Fruit fly (Drosophila melanogaster) whole organism, prepupa: Measurements from ENCODE around the gene tutl.

Experiments used
- Blimp-1 ChIP-seq: fragments of 200-800 bp; sonication (Bioruptor generic); optimal IDR thresholded peaks from 3 replicates; lab custom pipeline; 2017; ENCODE audit warnings: missing biosample characterization, missing genetic modification characterization, mild to moderate bottlenecking, moderate library complexity, missing genetic modification reagents
- CG10631 ChIP-seq: fragments of 200-800 bp; sonication (Bioruptor generic); optimal IDR thresholded peaks from 2 replicates; lab custom pipeline; 2016; ENCODE audit warnings: missing biosample characterization, missing genetic modification characterization
- CG10669 ChIP-seq: fragments of 200-800 bp; sonication (Bioruptor generic); optimal IDR thresholded peaks from 3 replicates; lab custom pipeline; 2018; ENCODE audit warnings: missing biosample characterization, mild to moderate bottlenecking, missing genetic modification characterization, moderate library complexity
- CG11294 ChIP-seq: fragments of 200-800 bp; sonication (Bioruptor generic); IDR thresholded peaks from 2 replicates; pipeline ENCODE4 v1.3.6; 2022; ENCODE audit warnings: missing biosample characterization, missing genetic modification characterization
- CG11762 ChIP-seq: fragments of 200-800 bp; sonication (Bioruptor generic); optimal IDR thresholded peaks from 3 replicates; lab custom pipeline; 2016; ENCODE audit warnings: missing biosample characterization, missing genetic modification characterization; ENCODE audit not compliant: insufficient read depth
- CG15336 ChIP-seq: fragments of 200-800 bp; sonication (Bioruptor generic); IDR thresholded peaks from 2 replicates; pipeline ENCODE4 v1.3.6; 2022; ENCODE audit warnings: missing biosample characterization, missing genetic modification characterization
- CG1621 ChIP-seq: fragments of 200-800 bp; sonication (Bioruptor generic); optimal IDR thresholded peaks from 3 replicates; lab custom pipeline; 2018; ENCODE audit warnings: missing biosample characterization, mild to moderate bottlenecking, missing genetic modification characterization
- CG16779 ChIP-seq: fragments of 200-800 bp; sonication (Bioruptor generic); optimal IDR thresholded peaks from 3 replicates; lab custom pipeline; 2017; ENCODE audit warnings: missing biosample characterization, mild to moderate bottlenecking, missing genetic modification characterization
- CG3032 ChIP-seq: fragments of 200-800 bp; optimal IDR thresholded peaks from 2 replicates; lab custom pipeline; 2019; ENCODE audit warnings: missing biosample characterization, mild to moderate bottlenecking, missing genetic modification characterization, moderate library complexity
- CG31627 ChIP-seq: fragments of 200-800 bp; sonication (Bioruptor generic); optimal IDR thresholded peaks from 3 replicates; lab custom pipeline; 2016; ENCODE audit warnings: missing biosample characterization, missing genetic modification characterization
- CG32006 ChIP-seq: fragments of 200-800 bp; sonication (Bioruptor generic); optimal IDR thresholded peaks from 3 replicates; lab custom pipeline; 2017; ENCODE audit warnings: missing biosample characterization, mild to moderate bottlenecking, missing genetic modification characterization
- CG34406 ChIP-seq: fragments of 200-800 bp; sonication (Bioruptor generic); optimal IDR thresholded peaks from 3 replicates; lab custom pipeline; 2016; ENCODE audit warnings: missing biosample characterization, missing genetic modification characterization
- CG3919 ChIP-seq: fragments of 200-800 bp; sonication (Bioruptor generic); optimal IDR thresholded peaks from 3 replicates; lab custom pipeline; 2016; ENCODE audit warnings: missing biosample characterization, missing genetic modification characterization
- CG4318 ChIP-seq: fragments of 200-800 bp; sonication (Bioruptor generic); optimal IDR thresholded peaks from 3 replicates; lab custom pipeline; 2017; ENCODE audit warnings: missing biosample characterization, mild to moderate bottlenecking, missing genetic modification characterization
- CG6792 ChIP-seq: fragments of 200-800 bp; sonication (Bioruptor generic); optimal IDR thresholded peaks from 3 replicates; lab custom pipeline; 2016; ENCODE audit warnings: missing biosample characterization, missing genetic modification characterization
- CG6808 ChIP-seq: fragments of 200-800 bp; sonication (Bioruptor generic); optimal IDR thresholded peaks from 3 replicates; lab custom pipeline; 2017; ENCODE audit warnings: missing biosample characterization, missing genetic modification characterization, mild to moderate bottlenecking, moderate library complexity, missing genetic modification reagents
- CG6854 ChIP-seq: fragments of 200-800 bp; sonication (Bioruptor generic); optimal IDR thresholded peaks from 2 replicates; lab custom pipeline; 2017; ENCODE audit warnings: missing biosample characterization, mild to moderate bottlenecking, missing genetic modification characterization
- CG8119 ChIP-seq: fragments of 200-800 bp; sonication (Bioruptor generic); IDR thresholded peaks from 3 replicates; pipeline ENCODE4 v1.3.6; 2022; ENCODE audit warnings: missing biosample characterization, missing genetic modification characterization
- CG8319 ChIP-seq: fragments of 200-800 bp; sonication (Bioruptor generic); optimal IDR thresholded peaks from 3 replicates; lab custom pipeline; 2016; ENCODE audit warnings: missing biosample characterization, missing genetic modification characterization
- CG8632 ChIP-seq: fragments of 200-800 bp; sonication (Bioruptor generic); optimal IDR thresholded peaks from 3 replicates; lab custom pipeline; 2016; ENCODE audit warnings: missing biosample characterization, missing genetic modification characterization
- CG9139 ChIP-seq: fragments of 200-800 bp; sonication (Bioruptor generic); optimal IDR thresholded peaks from 3 replicates; lab custom pipeline; 2017; ENCODE audit warnings: missing biosample characterization, mild to moderate bottlenecking, missing genetic modification characterization
- Eip75B ChIP-seq: fragments of 200-800 bp; sonication (Bioruptor generic); optimal IDR thresholded peaks from 3 replicates; lab custom pipeline; 2016; ENCODE audit warnings: missing biosample characterization, missing genetic modification characterization
- Eip78C ChIP-seq: fragments of 200-800 bp; sonication (Bioruptor generic); peaks from one replicate; lab custom pipeline; 2016; ENCODE audit warnings: missing biosample characterization, missing genetic modification characterization
- Eip93F ChIP-seq: fragments of 200-800 bp; sonication (Bioruptor generic); optimal IDR thresholded peaks from 2 replicates; lab custom pipeline; 2016; ENCODE audit warnings: missing biosample characterization, mild to moderate bottlenecking, missing genetic modification characterization
- Ets21C ChIP-seq: fragments of 200-800 bp; sonication (Bioruptor generic); optimal IDR thresholded peaks from 3 replicates; lab custom pipeline; 2016; ENCODE audit warnings: missing biosample characterization, missing genetic modification characterization
- Ets96B ChIP-seq: fragments of 200-800 bp; optimal IDR thresholded peaks from 2 replicates; lab custom pipeline; 2019; ENCODE audit warnings: missing biosample characterization, mild to moderate bottlenecking, missing genetic modification characterization, moderate library complexity
- Hr38 ChIP-seq: sonication (Bioruptor generic); optimal IDR thresholded peaks from 2 replicates; lab custom pipeline; 2016; ENCODE audit warnings: missing biosample characterization, missing genetic modification characterization
- Hr39 ChIP-seq: fragments of 200-800 bp; sonication (Bioruptor generic); optimal IDR thresholded peaks from 2 replicates; lab custom pipeline; 2016; ENCODE audit warnings: missing biosample characterization, missing genetic modification characterization
- Hr4 ChIP-seq: fragments of 200-800 bp; sonication (Bioruptor generic); optimal IDR thresholded peaks from 3 replicates; lab custom pipeline; 2016; ENCODE audit warnings: missing biosample characterization, missing genetic modification characterization
- Lpt ChIP-seq: fragments of 200-800 bp; sonication (Bioruptor generic); optimal IDR thresholded peaks from 3 replicates; lab custom pipeline; 2016; ENCODE audit warnings: missing biosample characterization, missing genetic modification characterization
- Met ChIP-seq: fragments of 200-800 bp; sonication (Bioruptor generic); optimal IDR thresholded peaks from 3 replicates; lab custom pipeline; 2016; ENCODE audit warnings: missing biosample characterization, missing genetic modification characterization
- Smox ChIP-seq: fragments of 200-800 bp; sonication (Bioruptor generic); optimal IDR thresholded peaks from 3 replicates; lab custom pipeline; 2016; ENCODE audit warnings: missing biosample characterization, missing genetic modification characterization
- Sox14 ChIP-seq: fragments of 200-800 bp; sonication (Bioruptor generic); optimal IDR thresholded peaks from 3 replicates; lab custom pipeline; 2016; ENCODE audit warnings: missing biosample characterization, missing genetic modification characterization
- achi ChIP-seq: fragments of 200-800 bp; sonication (Bioruptor generic); optimal IDR thresholded peaks from 3 replicates; lab custom pipeline; 2016; ENCODE audit warnings: missing biosample characterization, missing genetic modification characterization
- acj6 ChIP-seq: fragments of 200-800 bp; sonication (Bioruptor generic); optimal IDR thresholded peaks from 3 replicates; lab custom pipeline; 2016; ENCODE audit warnings: missing biosample characterization, missing genetic modification characterization
- cyc ChIP-seq: fragments of 200-800 bp; sonication (Bioruptor generic); optimal IDR thresholded peaks from 3 replicates; lab custom pipeline; 2016; ENCODE audit warnings: missing biosample characterization, missing genetic modification characterization
- dsx ChIP-seq: fragments of 200-800 bp; optimal IDR thresholded peaks from 3 replicates; lab custom pipeline; 2019; ENCODE audit warnings: missing biosample characterization, mild to moderate bottlenecking, missing genetic modification characterization, moderate library complexity; ENCODE audit not compliant: poor library complexity, severe bottlenecking
- eg ChIP-seq: fragments of 200-800 bp; sonication (Bioruptor generic); IDR thresholded peaks from 3 replicates; pipeline ENCODE4 v1.3.6; 2022; ENCODE audit warnings: missing biosample characterization, missing genetic modification characterization
- fd59A ChIP-seq: fragments of 200-800 bp; sonication (Bioruptor generic); optimal IDR thresholded peaks from 2 replicates; lab custom pipeline; 2017; ENCODE audit warnings: missing biosample characterization, mild to moderate bottlenecking, missing genetic modification characterization, missing genetic modification reagents
- fd85E ChIP-seq: fragments of 200-800 bp; sonication (Bioruptor generic); optimal IDR thresholded peaks from 3 replicates; lab custom pipeline; 2016; ENCODE audit warnings: missing biosample characterization, missing genetic modification characterization
- fkh ChIP-seq: fragments of 200-800 bp; sonication (Bioruptor generic); optimal IDR thresholded peaks from 3 replicates; lab custom pipeline; 2017; ENCODE audit warnings: missing biosample characterization, mild to moderate bottlenecking, missing genetic modification characterization, moderate library complexity
- lz ChIP-seq: fragments of 200-800 bp; sonication (Bioruptor generic); optimal IDR thresholded peaks from 3 replicates; lab custom pipeline; 2016; ENCODE audit warnings: missing biosample characterization, missing genetic modification characterization
- net ChIP-seq: fragments of 200-800 bp; sonication (Bioruptor generic); optimal IDR thresholded peaks from 3 replicates; lab custom pipeline; 2016; ENCODE audit warnings: missing biosample characterization, missing genetic modification characterization
- pdm3 ChIP-seq: fragments of 200-800 bp; sonication (Bioruptor generic); optimal IDR thresholded peaks from 3 replicates; lab custom pipeline; 2016; ENCODE audit warnings: missing biosample characterization, missing genetic modification characterization
- salr ChIP-seq, 2 experiments: fragments of 200-800 bp; sonication (Bioruptor generic); optimal IDR thresholded peaks; 3 replicates each; lab custom pipeline; 2016 to 2018; ENCODE audit warnings: missing biosample characterization in 2 of 2, missing genetic modification characterization in 2 of 2, mild to moderate bottlenecking in 1 of 2
- spab ChIP-seq: fragments of 200-800 bp; sonication (Bioruptor generic); optimal IDR thresholded peaks from 2 replicates; lab custom pipeline; 2017; ENCODE audit warnings: missing biosample characterization, mild to moderate bottlenecking, missing genetic modification characterization, missing genetic modification reagents
- ss ChIP-seq, 2 experiments: fragments of 200-800 bp; sonication (Bioruptor generic); optimal IDR thresholded peaks; 2 replicates in 1 of 2; 3 replicates in 1 of 2; lab custom pipeline; 2017 to 2018; ENCODE audit warnings: mild to moderate bottlenecking in 2 of 2, missing biosample characterization in 2 of 2, missing genetic modification characterization in 2 of 2, moderate library complexity in 1 of 2
- svp ChIP-seq: fragments of 200-800 bp; sonication (Bioruptor generic); peaks from one replicate; lab custom pipeline; 2016; ENCODE audit warnings: missing biosample characterization, missing genetic modification characterization
- topi ChIP-seq: fragments of 200-800 bp; sonication (Bioruptor generic); optimal IDR thresholded peaks from 3 replicates; lab custom pipeline; 2016; ENCODE audit warnings: missing biosample characterization, missing genetic modification characterization
- vri ChIP-seq: fragments of 200-800 bp; sonication (Bioruptor generic); optimal IDR thresholded peaks from 3 replicates; lab custom pipeline; 2016; ENCODE audit warnings: missing biosample characterization, mild to moderate bottlenecking, missing genetic modification characterization

tutl gene

DNA sequence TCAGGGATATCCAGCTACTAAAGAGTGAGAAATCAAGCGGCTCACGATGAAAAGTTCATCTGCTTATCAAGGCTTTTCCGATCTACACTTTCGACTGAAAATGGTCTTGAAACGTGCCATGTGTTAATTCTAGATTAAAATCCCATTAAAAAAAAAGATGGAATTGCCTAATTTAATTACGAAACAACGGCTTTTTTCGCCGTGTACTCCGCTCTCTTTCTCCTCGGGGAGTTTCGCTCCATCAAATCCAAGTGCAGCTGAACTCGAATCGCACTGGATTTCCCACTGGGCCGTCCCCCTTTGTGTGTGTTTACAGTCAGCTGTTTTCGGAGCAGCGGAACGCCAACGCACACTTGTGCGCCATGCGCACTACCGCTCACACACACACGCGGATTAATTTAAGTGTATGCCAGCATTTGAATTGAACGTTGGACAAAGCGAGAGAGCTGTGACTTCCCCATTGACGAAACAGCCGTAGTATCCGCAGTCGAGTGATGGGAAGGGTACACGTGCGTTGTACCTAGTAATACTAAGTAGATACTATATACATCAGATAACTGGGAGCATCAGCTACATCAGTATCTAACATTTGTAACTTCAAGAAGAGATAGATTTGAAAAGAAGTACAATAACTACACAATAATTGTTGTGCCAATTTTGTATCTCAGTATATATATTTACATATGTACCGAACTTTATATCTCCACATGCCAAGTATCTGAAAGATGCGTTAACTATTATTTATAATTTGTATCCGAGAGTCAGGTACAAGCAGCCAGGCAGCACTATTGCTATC lies 50.2 kb downstream of the tutl start:
- peak; percentile 92 for TF ChIP-seq svp (GFP tag; lab: Kevin White, UChicago)
- TF ChIP-seq Ets21C (GFP tag; lab: Kevin White, UChicago) = peak; percentile 72
- TF ChIP-seq Lpt (GFP tag; lab: Kevin White, UChicago) = peak; percentile 93
- peak; percentile 93 for TF ChIP-seq Eip75B
- TF ChIP-seq CG1621 (tag; lab: Kevin White, UChicago) = peak; percentile 84
- TF ChIP-seq CG10631 (GFP tag; lab: Kevin White, UChicago) = peak; percentile 85
- peak; percentile 91 for TF ChIP-seq CG4318 (GFP tag; lab: Kevin White, UChicago)
- peak; percentile 98 for TF ChIP-seq Eip78C (GFP tag; lab: Kevin White, UChicago)
- peak; percentile 77 for TF ChIP-seq fkh (GFP tag; lab: Kevin White, UChicago)
- TF ChIP-seq ss (GFP tag; optimal IDR thresholded peaks at IDR 0.05; lab: Kevin White, UChicago) = peak; percentile 92 to 93
- TF ChIP-seq cyc = peak; percentile 90
- peak; percentile 90 for TF ChIP-seq CG31627
- peak; percentile 96 for TF ChIP-seq Hr4 (GFP tag; lab: Kevin White, UChicago)
- TF ChIP-seq pdm3 (GFP tag; lab: Kevin White, UChicago) = peak; percentile 89
- TF ChIP-seq fd59A (GFP tag; lab: Kevin White, UChicago) = peak; percentile 80
- peak; percentile 86 for TF ChIP-seq CG8632 (GFP tag; lab: Kevin White, UChicago)
- TF ChIP-seq acj6 = peak; percentile 93
- TF ChIP-seq Sox14 = peak; percentile 96
- peak; percentile 92 for TF ChIP-seq CG6808 (GFP tag; lab: Kevin White, UChicago)
- TF ChIP-seq topi (GFP tag; lab: Kevin White, UChicago) = peak; percentile 92
- TF ChIP-seq eg (GFP tag; lab: Robert Waterston, UW) = peak; percentile 94
- peak; percentile 91 for TF ChIP-seq spab (GFP tag; lab: Kevin White, UChicago)
- TF ChIP-seq CG3919 (GFP tag; lab: Kevin White, UChicago) = peak; percentile 95
- TF ChIP-seq CG6854 (GFP tag; lab: Kevin White, UChicago) = peak; percentile 61
- TF ChIP-seq fd85E (GFP tag; lab: Kevin White, UChicago) = peak; percentile 70
- TF ChIP-seq Smox (GFP tag; lab: Kevin White, UChicago) = peak; percentile 87
- peak; percentile 93 for TF ChIP-seq dsx (GFP tag; lab: Kevin White, UChicago)
- peak; percentile 86 for TF ChIP-seq Met (GFP tag; lab: Kevin White, UChicago)
- TF ChIP-seq CG9139 (GFP tag; lab: Kevin White, UChicago) = peak; percentile 90
- TF ChIP-seq Blimp-1 (GFP tag; lab: Kevin White, UChicago) = peak; percentile 56
- peak; percentile 92 for TF ChIP-seq CG16779 (tag; lab: Kevin White, UChicago)
- TF ChIP-seq CG3032 = peak; percentile 81
- TF ChIP-seq CG11762 (GFP tag; lab: Kevin White, UChicago) = peak; percentile 93
- TF ChIP-seq lz (GFP tag; lab: Kevin White, UChicago) = peak; percentile 85
- peak; percentile 92 for TF ChIP-seq achi (GFP tag; lab: Kevin White, UChicago)
- TF ChIP-seq Ets96B (tag; lab: Kevin White, UChicago) = peak; percentile 88
- peak; percentile 96 for TF ChIP-seq net
- TF ChIP-seq Eip93F (GFP tag; lab: Kevin White, UChicago) = peak; percentile 82
- TF ChIP-seq CG15336 (GFP tag; lab: Robert Waterston, UW) = peak; percentile 95
- TF ChIP-seq CG8119 = peak; percentile 95
- peak; percentile 86 for TF ChIP-seq CG6792 (GFP tag; lab: Kevin White, UChicago)
- no peak for TF ChIP-seq Hr38 (GFP tag; lab: Kevin White, UChicago)
- peak; percentile 97 for TF ChIP-seq CG32006 (GFP tag; lab: Kevin White, UChicago)
- TF ChIP-seq CG10669 (GFP tag; lab: Kevin White, UChicago) = peak; percentile 91
- peak; percentile 83 to 93 for TF ChIP-seq salr (GFP tag; optimal IDR thresholded peaks at IDR 0.05; lab: Kevin White, UChicago)
- TF ChIP-seq CG8319 (GFP tag; lab: Kevin White, UChicago) = peak; percentile 89
- TF ChIP-seq CG34406 (GFP tag; lab: Kevin White, UChicago) = peak; percentile 88
- TF ChIP-seq CG11294 (GFP tag; lab: Robert Waterston, UW) = peak; percentile 87
- TF ChIP-seq vri (GFP tag; lab: Kevin White, UChicago) = peak; percentile 63
- TF ChIP-seq Hr39 (GFP tag; lab: Kevin White, UChicago) = peak; percentile 87
